Worm (Caenorhabditis elegans) whole organism, late embryonic: ENCODE data around the gene lonp-2.

Experiments used
- ceh-45 ChIP-seq: fragments of 200-800 bp; sonication (Bioruptor generic); IDR thresholded peaks from 2 replicates; pipeline ENCODE4 v1.3.6; 2022; ENCODE audit warnings: missing genetic modification reagents, missing genetic modification characterization, missing compliant biosample characterization
- elt-2 ChIP-seq: sonication (generic microtip); optimal IDR thresholded peaks from 2 replicates; lab custom pipeline; 2016; ENCODE audit warnings: missing genetic modification reagents, missing genetic modification characterization, missing compliant biosample characterization

DNA sequence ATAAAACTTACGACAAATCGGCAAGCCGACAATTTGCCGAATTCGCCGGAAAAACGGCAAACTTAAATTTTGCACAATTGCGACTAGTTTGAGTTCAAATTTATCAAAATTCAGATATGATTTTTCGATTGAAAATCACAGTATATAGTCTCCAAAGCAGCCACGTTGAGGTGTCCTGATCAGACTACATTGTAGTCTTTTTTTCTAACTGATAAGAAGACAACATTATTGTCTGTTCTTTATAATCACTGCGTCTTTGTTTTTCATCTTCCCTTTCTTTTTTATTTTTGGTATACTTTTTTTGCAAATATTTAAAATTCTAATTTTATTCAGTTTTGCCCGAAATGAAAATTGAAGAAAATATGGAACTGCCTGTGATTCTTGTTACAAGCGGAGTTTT, at the start of gene lonp-2, which contains the start of gene cest-12:
- TF ChIP-seq elt-2 (tag; lab: Kevin White, UChicago) (no peak), ceh-45 (GFP tag; lab: Robert Waterston, UW) (no peak)
